Fruit fly (Drosophila melanogaster) whole organism, embryonic: Measurements from ENCODE around the gene Bx42.

Experiments used
- BEAF-32 ChIP-seq: fragments of 200-800 bp; sonication (Bioruptor generic); optimal IDR thresholded peaks from 3 replicates; lab custom pipeline; 2017; ENCODE audit warnings: missing biosample characterization, missing genetic modification characterization, mild to moderate bottlenecking, moderate library complexity, missing genetic modification reagents
- CG1024 ChIP-seq: fragments of 200-800 bp; sonication (Bioruptor generic); IDR thresholded peaks from 2 replicates; pipeline ENCODE4 v1.3.6; 2022; ENCODE audit warnings: missing biosample characterization, missing genetic modification characterization
- CG12236 ChIP-seq: fragments of 200-800 bp; sonication (Bioruptor generic); optimal IDR thresholded peaks from 2 replicates; lab custom pipeline; 2016; ENCODE audit warnings: missing biosample characterization, missing genetic modification characterization
- CG13775 ChIP-seq: fragments of 200-800 bp; sonication (Bioruptor generic); optimal IDR thresholded peaks from 3 replicates; lab custom pipeline; 2017; ENCODE audit warnings: missing biosample characterization, mild to moderate bottlenecking, missing genetic modification characterization
- CG15601 ChIP-seq: fragments of 200-800 bp; sonication (Bioruptor generic); optimal IDR thresholded peaks from 3 replicates; lab custom pipeline; 2019; ENCODE audit warnings: missing biosample characterization, mild to moderate bottlenecking, missing genetic modification characterization, moderate library complexity
- CG16813 ChIP-seq: fragments of 200-800 bp; sonication (Bioruptor generic); IDR thresholded peaks from 3 replicates; pipeline ENCODE4 v1.3.6; 2022; ENCODE audit warnings: missing biosample characterization, missing genetic modification characterization; ENCODE audit not compliant: partially characterized antibody
- CG16815 ChIP-seq: fragments of 200-800 bp; sonication (Bioruptor generic); optimal IDR thresholded peaks from 3 replicates; lab custom pipeline; 2017; ENCODE audit warnings: missing biosample characterization, mild to moderate bottlenecking, missing genetic modification characterization
- CG17186 ChIP-seq: fragments of 200-800 bp; sonication (Bioruptor generic); optimal IDR thresholded peaks from 3 replicates; lab custom pipeline; 2017; ENCODE audit warnings: missing biosample characterization, missing genetic modification reagents, missing genetic modification characterization
- CG2116 ChIP-seq: fragments of 200-800 bp; sonication (Bioruptor generic); optimal IDR thresholded peaks from 3 replicates; lab custom pipeline; 2018; ENCODE audit warnings: missing biosample characterization, mild to moderate bottlenecking, missing genetic modification characterization
- CG2202 ChIP-seq: fragments of 200-800 bp; sonication (Bioruptor generic); optimal IDR thresholded peaks from 2 replicates; lab custom pipeline; 2018; ENCODE audit warnings: missing biosample characterization, mild to moderate bottlenecking, missing genetic modification characterization
- CG30403 ChIP-seq: fragments of 200-800 bp; sonication (Bioruptor generic); optimal IDR thresholded peaks from 3 replicates; lab custom pipeline; 2016; ENCODE audit warnings: missing biosample characterization, missing genetic modification characterization
- CG34224 ChIP-seq: fragments of 200-800 bp; sonication (Bioruptor generic); IDR thresholded peaks from 3 replicates; pipeline ENCODE4 v1.3.6; 2022; ENCODE audit warnings: missing biosample characterization, missing genetic modification characterization; ENCODE audit not compliant: partially characterized antibody
- CG34376 ChIP-seq: fragments of 200-800 bp; sonication (Bioruptor generic); optimal IDR thresholded peaks from 2 replicates; lab custom pipeline; 2018; ENCODE audit warnings: missing biosample characterization, mild to moderate bottlenecking, missing genetic modification characterization
- CG4282 ChIP-seq: fragments of 200-800 bp; sonication (Bioruptor generic); optimal IDR thresholded peaks from 2 replicates; lab custom pipeline; 2016; ENCODE audit warnings: missing biosample characterization, missing genetic modification characterization
- CG7963 ChIP-seq: fragments of 200-800 bp; sonication (Bioruptor generic); IDR thresholded peaks from 3 replicates; pipeline ENCODE4 v1.3.6; 2022; ENCODE audit warnings: missing biosample characterization, missing genetic modification characterization; ENCODE audit not compliant: partially characterized antibody
- CG8290 ChIP-seq, 3 experiments: fragments of 200-800 bp; sonication (Bioruptor generic); optimal IDR thresholded peaks; 2 replicates each; lab custom pipeline; 2016 to 2019; ENCODE audit warnings: missing biosample characterization in 3 of 3, missing genetic modification characterization in 3 of 3, mild to moderate bottlenecking in 2 of 3, moderate library complexity in 1 of 3
- CG8359 ChIP-seq: fragments of 200-800 bp; sonication (Bioruptor generic); optimal IDR thresholded peaks from 2 replicates; lab custom pipeline; 2017; ENCODE audit warnings: missing biosample characterization, mild to moderate bottlenecking, missing genetic modification characterization, borderline replicate concordance
- CG8388 ChIP-seq: fragments of 200-800 bp; sonication (Bioruptor generic); optimal IDR thresholded peaks from 2 replicates; lab custom pipeline; 2019; ENCODE audit warnings: missing biosample characterization, mild to moderate bottlenecking, missing genetic modification characterization, moderate library complexity
- CTCF ChIP-seq: fragments of 200-800 bp; sonication (Bioruptor generic); optimal IDR thresholded peaks from 2 replicates; lab custom pipeline; 2017; ENCODE audit warnings: missing biosample characterization, mild to moderate bottlenecking, missing genetic modification characterization, moderate library complexity
- D ChIP-seq, 2 experiments: fragments of 200-800 bp in 1 of 2; fragments of >200 bp in 1 of 2; sonication (Bioruptor generic) in 1 of 2; optimal IDR thresholded peaks; 2 replicates in 1 of 2; 3 replicates in 1 of 2; lab custom pipeline; 2017; ENCODE audit warnings: mild to moderate bottlenecking in 1 of 2, missing biosample characterization in 1 of 2, missing genetic modification characterization in 1 of 2, missing genetic modification reagents in 1 of 2
- Dbx ChIP-seq: fragments of 200-800 bp; sonication (Bioruptor generic); IDR thresholded peaks from 3 replicates; pipeline ENCODE4 v1.3.6; 2022; ENCODE audit warnings: missing biosample characterization, missing genetic modification characterization
- Dip3 ChIP-seq: fragments of 200-800 bp; sonication (Bioruptor generic); optimal IDR thresholded peaks from 3 replicates; lab custom pipeline; 2016; ENCODE audit warnings: missing biosample characterization, missing genetic modification characterization
- HLHmδ ChIP-seq: fragments of 200-800 bp; sonication (Bioruptor generic); optimal IDR thresholded peaks from 2 replicates; lab custom pipeline; 2018; ENCODE audit warnings: missing biosample characterization, mild to moderate bottlenecking, missing genetic modification characterization, moderate library complexity
- Hmx ChIP-seq: fragments of 200-800 bp; sonication (Bioruptor generic); optimal IDR thresholded peaks from 2 replicates; lab custom pipeline; 2016; ENCODE audit warnings: missing biosample characterization, missing genetic modification characterization
- MESR4 ChIP-seq: fragments of 200-800 bp; sonication (Bioruptor generic); optimal IDR thresholded peaks from 2 replicates; lab custom pipeline; 2018; ENCODE audit warnings: missing biosample characterization, mild to moderate bottlenecking, missing genetic modification characterization, moderate library complexity
- Opbp ChIP-seq: fragments of 200-800 bp; sonication (Bioruptor generic); IDR thresholded peaks from 3 replicates; pipeline ENCODE4 v1.3.6; 2022; ENCODE audit warnings: missing biosample characterization, missing genetic modification characterization; ENCODE audit not compliant: partially characterized antibody
- PHDP ChIP-seq: fragments of 200-800 bp; sonication (Bioruptor generic); optimal IDR thresholded peaks from 3 replicates; lab custom pipeline; 2018; ENCODE audit warnings: missing biosample characterization, mild to moderate bottlenecking, missing genetic modification characterization, moderate library complexity
- Rfx ChIP-seq: fragments of 200-800 bp; sonication (Bioruptor generic); IDR thresholded peaks from 2 replicates; pipeline ENCODE4 v1.3.6; 2022; ENCODE audit warnings: missing biosample characterization, missing genetic modification characterization
- Scr ChIP-seq: fragments of 200-800 bp; sonication (Bioruptor generic); IDR thresholded peaks from 2 replicates; pipeline ENCODE4 v1.3.6; 2022; ENCODE audit warnings: missing biosample characterization, missing genetic modification characterization; ENCODE audit not compliant: partially characterized antibody
- YL-1 ChIP-seq: fragments of 200-800 bp; sonication (Bioruptor generic); optimal IDR thresholded peaks from 3 replicates; lab custom pipeline; 2017; ENCODE audit warnings: missing biosample characterization, mild to moderate bottlenecking, missing genetic modification characterization
- ab ChIP-seq: fragments of 200-800 bp; sonication (Bioruptor generic); optimal IDR thresholded peaks from 2 replicates; lab custom pipeline; 2016; ENCODE audit warnings: missing biosample characterization, missing genetic modification characterization
- abd-A ChIP-seq: fragments of 200-800 bp; sonication (Bioruptor generic); optimal IDR thresholded peaks from 3 replicates; lab custom pipeline; 2019; ENCODE audit warnings: missing biosample characterization, mild to moderate bottlenecking, missing genetic modification characterization, moderate library complexity
- al ChIP-seq: fragments of 200-800 bp; sonication (Bioruptor generic); IDR thresholded peaks from 2 replicates; pipeline ENCODE4 v1.3.6; 2022; ENCODE audit warnings: missing biosample characterization, missing genetic modification characterization
- bigmax ChIP-seq: fragments of 200-800 bp; sonication (Bioruptor generic); optimal IDR thresholded peaks from 2 replicates; lab custom pipeline; 2018; ENCODE audit warnings: missing biosample characterization, mild to moderate bottlenecking, missing genetic modification characterization
- bowl ChIP-seq: fragments of 200-800 bp; sonication (Bioruptor generic); IDR thresholded peaks from 2 replicates; pipeline ENCODE4 v1.3.6; 2022; ENCODE audit warnings: missing biosample characterization, missing genetic modification characterization
- br ChIP-seq: fragments of >200 bp; optimal IDR thresholded peaks from 2 replicates; lab custom pipeline; 2017
- chinmo ChIP-seq: fragments of 200-800 bp; sonication (Bioruptor generic); IDR thresholded peaks from 4 replicates; pipeline ENCODE4 v1.3.6; 2022; ENCODE audit warnings: missing biosample characterization, missing genetic modification characterization; ENCODE audit not compliant: partially characterized antibody
- crp ChIP-seq, 2 experiments: fragments of 200-800 bp; sonication (Bioruptor generic); optimal IDR thresholded peaks; 2 replicates in 1 of 2; 3 replicates in 1 of 2; lab custom pipeline; 2017; ENCODE audit warnings: missing biosample characterization in 2 of 2, missing genetic modification characterization in 2 of 2, mild to moderate bottlenecking in 1 of 2, moderate library complexity in 1 of 2
- exex ChIP-seq: fragments of 200-800 bp; sonication (Bioruptor generic); optimal IDR thresholded peaks from 4 replicates; lab custom pipeline; 2018; ENCODE audit warnings: missing biosample characterization, mild to moderate bottlenecking, missing genetic modification characterization, moderate library complexity
- ind ChIP-seq: fragments of 200-800 bp; sonication (Bioruptor generic); optimal IDR thresholded peaks from 3 replicates; lab custom pipeline; 2016; ENCODE audit warnings: missing biosample characterization, missing genetic modification characterization
- lmd ChIP-seq: fragments of 200-800 bp; sonication (Bioruptor generic); IDR thresholded peaks from 2 replicates; pipeline ENCODE4 v1.3.6; 2022; ENCODE audit warnings: missing biosample characterization, missing genetic modification characterization
- mam ChIP-seq: fragments of 200-800 bp; sonication (Bioruptor generic); optimal IDR thresholded peaks from 3 replicates; lab custom pipeline; 2016; ENCODE audit warnings: missing biosample characterization, missing genetic modification characterization
- nerfin-2 ChIP-seq: fragments of 200-800 bp; sonication (Bioruptor generic); IDR thresholded peaks from 2 replicates; pipeline ENCODE4 v1.3.6; 2022; ENCODE audit warnings: missing biosample characterization, missing genetic modification characterization; ENCODE audit not compliant: partially characterized antibody
- oc ChIP-seq: fragments of 200-800 bp; sonication (Bioruptor generic); optimal IDR thresholded peaks from 2 replicates; lab custom pipeline; 2018; ENCODE audit warnings: missing biosample characterization, mild to moderate bottlenecking, missing genetic modification characterization, moderate library complexity
- sna ChIP-seq: fragments of 200-800 bp; sonication (Bioruptor generic); IDR thresholded peaks from 2 replicates; pipeline ENCODE4 v1.3.6; 2022; ENCODE audit warnings: missing biosample characterization, missing genetic modification characterization; ENCODE audit not compliant: partially characterized antibody
- sqz ChIP-seq: fragments of 200-800 bp; sonication (Bioruptor generic); optimal IDR thresholded peaks from 3 replicates; lab custom pipeline; 2018; ENCODE audit warnings: missing biosample characterization, mild to moderate bottlenecking, missing genetic modification characterization
- twi ChIP-seq: fragments of 200-800 bp; optimal IDR thresholded peaks from 2 replicates; lab custom pipeline; 2019; ENCODE audit warnings: missing biosample characterization, mild to moderate bottlenecking, missing genetic modification characterization, moderate library complexity
- tx ChIP-seq: fragments of 200-800 bp; sonication (Bioruptor generic); optimal IDR thresholded peaks from 2 replicates; lab custom pipeline; 2016; ENCODE audit warnings: missing biosample characterization, missing genetic modification characterization
- zen ChIP-seq: fragments of 200-800 bp; sonication (Bioruptor generic); optimal IDR thresholded peaks from 3 replicates; lab custom pipeline; 2018; ENCODE audit warnings: missing biosample characterization, mild to moderate bottlenecking, missing genetic modification characterization, moderate library complexity

The Bx42 gene

DNA sequence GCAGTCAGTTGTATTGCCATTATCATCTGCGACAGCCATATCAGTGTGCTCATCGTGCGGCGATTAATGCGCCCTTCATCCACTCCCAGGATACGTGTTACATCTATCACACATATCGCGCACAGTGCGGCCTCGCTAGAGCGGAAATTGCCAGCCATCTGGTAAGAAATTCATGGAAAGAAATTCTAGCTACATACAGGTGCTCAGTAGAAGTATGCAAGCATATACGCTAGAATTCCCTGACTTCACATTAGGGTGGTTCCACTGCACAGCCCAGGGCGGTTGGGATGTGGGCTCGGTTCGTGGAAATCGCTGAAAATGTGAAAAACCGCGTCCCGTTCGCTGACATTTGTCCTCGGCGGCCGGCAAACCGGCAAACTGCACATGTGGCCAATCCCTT lies 34.8 kb upstream of the Bx42 start (continued):
- TF ChIP-seq zen, result peak; percentile 59
- TF ChIP-seq twi (tag; lab: Kevin White, UChicago), result peak; percentile 24
- TF ChIP-seq Scr, result no peak
- peak; percentile 32 for TF ChIP-seq MESR4 (GFP tag; lab: Kevin White, UChicago)
- no peak for TF ChIP-seq CG17186
- TF ChIP-seq bigmax (GFP tag; lab: Kevin White, UChicago), result no peak
- peak; percentile 17 for TF ChIP-seq CG12236 (GFP tag; lab: Kevin White, UChicago)
- TF ChIP-seq sna (GFP tag; lab: Robert Waterston, UW), result no peak
- TF ChIP-seq mam (GFP tag; lab: Kevin White, UChicago), result peak; percentile 72
- TF ChIP-seq CG8290 (GFP tag; optimal IDR thresholded peaks at IDR 0.05; lab: Kevin White, UChicago), result peak; percentile 61
- peak in 1 of 2 experiments; percentile 8 for TF ChIP-seq CG8290 (tag; optimal IDR thresholded peaks at IDR 0.05; lab: Kevin White, UChicago)
- peak; percentile 38 for TF ChIP-seq CG2202
- TF ChIP-seq abd-A (tag; lab: Kevin White, UChicago), result no peak
- TF ChIP-seq Dip3 (GFP tag; lab: Kevin White, UChicago), result peak; percentile 58
- no peak for TF ChIP-seq D (optimal IDR thresholded peaks at IDR 0.05; lab: Kevin White, UChicago)
- TF ChIP-seq D (GFP tag; optimal IDR thresholded peaks at IDR 0.05; lab: Kevin White, UChicago), result peak; percentile 70
- TF ChIP-seq sqz (GFP tag; lab: Kevin White, UChicago), result peak; percentile 7
- TF ChIP-seq BEAF-32 (GFP tag; lab: Kevin White, UChicago), result no peak
- TF ChIP-seq Dbx (GFP tag; lab: Robert Waterston, UW), result peak; percentile 78
- peak; percentile 78 for TF ChIP-seq ind (GFP tag; lab: Kevin White, UChicago)
- peak; percentile 8 for TF ChIP-seq ab
- TF ChIP-seq CG16815 (GFP tag; lab: Kevin White, UChicago), result peak; percentile 75
- peak in 1 of 2 experiments; percentile 22 for TF ChIP-seq crp (GFP tag; optimal IDR thresholded peaks at IDR 0.05; lab: Kevin White, UChicago)
- peak; percentile 61 for TF ChIP-seq oc (tag; lab: Kevin White, UChicago)
- no peak for TF ChIP-seq HLHmδ (GFP tag; lab: Kevin White, UChicago)
- peak; percentile 57 for TF ChIP-seq CG30403 (GFP tag; lab: Kevin White, UChicago)
- peak; percentile 48 for TF ChIP-seq CG8388
- peak; percentile 50; the same call in 1 of the 2 replicates for TF ChIP-seq CG1024 (GFP tag; lab: Robert Waterston, UW)
- no peak for TF ChIP-seq CG16813 (GFP tag; lab: Robert Waterston, UW)
- TF ChIP-seq CG4282 (GFP tag; lab: Kevin White, UChicago), result no peak
- no peak for TF ChIP-seq exex (tag; lab: Kevin White, UChicago)
- TF ChIP-seq CG2116 (GFP tag; lab: Kevin White, UChicago), result peak; percentile 5
- TF ChIP-seq tx (GFP tag; lab: Kevin White, UChicago), result peak; percentile 9
- TF ChIP-seq al, result peak; percentile 55
- TF ChIP-seq Rfx (GFP tag; lab: Robert Waterston, UW), result peak; percentile 89
- no peak for TF ChIP-seq CTCF
- TF ChIP-seq Hmx (GFP tag; lab: Kevin White, UChicago), result no peak
- TF ChIP-seq CG7963, result no peak
- no peak for TF ChIP-seq Opbp (GFP tag; lab: Robert Waterston, UW)
- TF ChIP-seq lmd (GFP tag; lab: Robert Waterston, UW), result peak; percentile 86
- TF ChIP-seq CG13775, result peak; percentile 40
- TF ChIP-seq bowl (GFP tag; lab: Robert Waterston, UW), result 0 out of 2 replicates have a peak, but pooled peaks have one; percentile 48
- TF ChIP-seq CG8359 (GFP tag; lab: Kevin White, UChicago), result peak; percentile 55
- no peak for TF ChIP-seq nerfin-2 (GFP tag; lab: Robert Waterston, UW)
- TF ChIP-seq CG34224, result no peak
- TF ChIP-seq CG15601 (tag; lab: Kevin White, UChicago), result peak; percentile 55
- no peak for TF ChIP-seq chinmo (GFP tag; lab: Robert Waterston, UW)
- TF ChIP-seq PHDP (tag; lab: Kevin White, UChicago), result peak; percentile 53
- peak; percentile 35 for TF ChIP-seq CG34376 (GFP tag; lab: Kevin White, UChicago)
- no peak for TF ChIP-seq YL-1 (GFP tag; lab: Kevin White, UChicago)
- TF ChIP-seq br (lab: Kevin White, UChicago), result no peak
